Worm (Caenorhabditis elegans) whole organism, L4 larva: ENCODE results near the gene iars-1.

Source experiments
- F49E8.2 ChIP-seq: sonication (generic microtip); optimal IDR thresholded peaks from 2 replicates; lab custom pipeline; 2016; ENCODE audit warnings: missing compliant biosample characterization, mild to moderate bottlenecking, missing genetic modification characterization, borderline replicate concordance
- R02D3.7 ChIP-seq: fragments of 150-350 bp; sonication (generic microtip); optimal IDR thresholded peaks from 3 replicates; lab custom pipeline; 2014; ENCODE audit warnings: missing biosample characterization, missing genetic modification characterization
- ZK337.2 ChIP-seq: fragments of 200-800 bp; sonication (Bioruptor generic); IDR thresholded peaks from 2 replicates; pipeline ENCODE4 v1.3.6; 2022; ENCODE audit warnings: missing genetic modification reagents, missing genetic modification characterization, missing compliant biosample characterization
- aha-1 ChIP-seq: fragments of 150-350 bp; peaks from one replicate; lab custom pipeline; 2014; ENCODE audit warnings: missing biosample characterization, missing genetic modification characterization
- ama-1 ChIP-seq: fragments of 150-350 bp; optimal IDR thresholded peaks from 2 replicates; lab custom pipeline; 2014; ENCODE audit warnings: inconsistent platforms, mixed read lengths
- cey-2 ChIP-seq: sonication (generic microtip); optimal IDR thresholded peaks from 3 replicates; lab custom pipeline; 2017; ENCODE audit warnings: missing genetic modification characterization, mild to moderate bottlenecking, missing compliant biosample characterization, antibody characterized with exemption, borderline replicate concordance; ENCODE audit not compliant: insufficient read depth
- daf-12 ChIP-seq: fragments of 150-350 bp; optimal IDR thresholded peaks from 2 replicates; lab custom pipeline; 2014; ENCODE audit warnings: missing biosample characterization, missing genetic modification reagents, missing genetic modification characterization
- daf-16 ChIP-seq, 3 experiments: sonication (generic microtip); optimal IDR thresholded peaks; 2 replicates each; lab custom pipeline; 2016 to 2017; ENCODE audit warnings: missing genetic modification characterization in 3 of 3, missing genetic modification reagents in 3 of 3, mild to moderate bottlenecking in 2 of 3, missing compliant biosample characterization in 2 of 3, missing biosample characterization in 1 of 3, moderate library complexity in 1 of 3
- dmd-8 ChIP-seq: fragments of 200-800 bp; sonication (Bioruptor generic); IDR thresholded peaks from 2 replicates; pipeline ENCODE4 v1.3.6; 2022; ENCODE audit warnings: missing genetic modification characterization, missing compliant biosample characterization
- dpl-1 ChIP-seq: fragments of 150-350 bp; optimal IDR thresholded peaks from 2 replicates; lab custom pipeline; 2014; ENCODE audit warnings: missing biosample characterization, missing genetic modification reagents, missing genetic modification characterization
- egl-43 ChIP-seq: fragments of 200-800 bp; sonication (Bioruptor generic); IDR thresholded peaks from 2 replicates; pipeline ENCODE4 v1.3.6; 2022; ENCODE audit warnings: missing genetic modification reagents, missing genetic modification characterization, missing compliant biosample characterization
- fkh-10 ChIP-seq: fragments of 150-350 bp; optimal IDR thresholded peaks from 2 replicates; lab custom pipeline; 2014; ENCODE audit warnings: missing biosample characterization, missing genetic modification reagents, missing genetic modification characterization
- gei-8 ChIP-seq: fragments of 200-800 bp; sonication (Bioruptor generic); optimal IDR thresholded peaks from 2 replicates; lab custom pipeline; 2018; ENCODE audit warnings: mild to moderate bottlenecking, missing genetic modification characterization, missing compliant biosample characterization
- hif-1 ChIP-seq, 2 experiments: sonication (generic microtip); optimal IDR thresholded peaks; 2 replicates each; lab custom pipeline; 2016 to 2017; ENCODE audit warnings: missing compliant biosample characterization in 2 of 2, missing genetic modification characterization in 2 of 2, missing genetic modification reagents in 2 of 2, missing genotype in 2 of 2, mild to moderate bottlenecking in 1 of 2
- hlh-11 ChIP-seq: fragments of 200-800 bp; sonication (Bioruptor generic); optimal IDR thresholded peaks from 2 replicates; lab custom pipeline; 2018; ENCODE audit warnings: mild to moderate bottlenecking, missing genetic modification characterization, missing compliant biosample characterization
- lim-7 ChIP-seq: fragments of 200-800 bp; sonication (Bioruptor generic); IDR thresholded peaks from 2 replicates; pipeline ENCODE4 v1.3.6; 2022; ENCODE audit warnings: missing genetic modification characterization, missing compliant biosample characterization
- lin-1 ChIP-seq: fragments of 200-800 bp; sonication (Bioruptor generic); IDR thresholded peaks from 2 replicates; pipeline ENCODE4 v1.3.6; 2022; ENCODE audit warnings: missing genetic modification reagents, missing genetic modification characterization, missing compliant biosample characterization
- lin-29 ChIP-seq: fragments of 200-800 bp; sonication (Bioruptor generic); IDR thresholded peaks from 2 replicates; pipeline ENCODE4 v1.3.6; 2022; ENCODE audit warnings: missing genetic modification reagents, missing genetic modification characterization, missing compliant biosample characterization
- lin-38 ChIP-seq: fragments of 200-800 bp; sonication (Bioruptor generic); IDR thresholded peaks from 2 replicates; pipeline ENCODE4 v1.3.6; 2022; ENCODE audit warnings: missing genetic modification reagents, missing genetic modification characterization, missing compliant biosample characterization
- lir-3 ChIP-seq: sonication (generic microtip); optimal IDR thresholded peaks from 2 replicates; lab custom pipeline; 2016; ENCODE audit warnings: mild to moderate bottlenecking, missing genetic modification characterization, missing compliant biosample characterization
- lsy-2 ChIP-seq, 2 experiments: fragments of 150-350 bp in 1 of 2; sonication (generic microtip) in 1 of 2; optimal IDR thresholded peaks; 2 replicates each; lab custom pipeline; 2014 to 2017; ENCODE audit warnings: missing biosample characterization in 2 of 2, missing genetic modification characterization in 2 of 2
- madf-9 ChIP-seq: fragments of 200-800 bp; sonication (Bioruptor generic); conservative IDR thresholded peaks from 2 replicates; pipeline ENCODE4 v1.3.6; 2022; ENCODE audit warnings: missing genetic modification reagents, missing genetic modification characterization, missing compliant biosample characterization
- mdl-1 ChIP-seq, 2 experiments: fragments of 150-350 bp in 1 of 2; sonication (generic microtip) in 1 of 2; optimal IDR thresholded peaks; 2 replicates each; lab custom pipeline; 2014 to 2017; ENCODE audit warnings: missing biosample characterization in 2 of 2, missing genetic modification characterization in 2 of 2
- mdt-29 ChIP-seq: fragments of 200-800 bp; sonication (Bioruptor generic); IDR thresholded peaks from 2 replicates; pipeline ENCODE4 v1.3.6; 2022; ENCODE audit warnings: missing genetic modification reagents, missing genetic modification characterization, missing compliant biosample characterization
- mxl-2 ChIP-seq: fragments of 200-800 bp; sonication (Bioruptor generic); conservative IDR thresholded peaks from 2 replicates; pipeline ENCODE4 v1.3.6; 2022; ENCODE audit warnings: missing genetic modification reagents, missing genetic modification characterization, missing compliant biosample characterization
- mxl-3 ChIP-seq: fragments of 200-800 bp; sonication (Bioruptor generic); optimal IDR thresholded peaks from 2 replicates; lab custom pipeline; 2018; ENCODE audit warnings: mild to moderate bottlenecking, missing genetic modification characterization, missing compliant biosample characterization
- nhr-11 ChIP-seq: fragments of 150-350 bp; optimal IDR thresholded peaks from 2 replicates; lab custom pipeline; 2014; ENCODE audit warnings: missing biosample characterization, missing genetic modification characterization
- nhr-237 ChIP-seq: sonication (generic microtip); optimal IDR thresholded peaks from 2 replicates; lab custom pipeline; 2017; ENCODE audit warnings: missing biosample characterization, missing genetic modification characterization
- nhr-28 ChIP-seq: fragments of 150-350 bp; optimal IDR thresholded peaks from 2 replicates; lab custom pipeline; 2014; ENCODE audit warnings: missing biosample characterization, missing genetic modification characterization
- nhr-41 ChIP-seq: fragments of 200-800 bp; sonication (Bioruptor generic); IDR thresholded peaks from 2 replicates; pipeline ENCODE4 v1.3.6; 2022; ENCODE audit warnings: missing genetic modification reagents, missing genetic modification characterization, missing compliant biosample characterization
- nhr-48 ChIP-seq: sonication (generic microtip); optimal IDR thresholded peaks from 2 replicates; lab custom pipeline; 2016; ENCODE audit warnings: mild to moderate bottlenecking, missing genetic modification characterization, missing compliant biosample characterization
- nhr-6 ChIP-seq: fragments of 150-350 bp; optimal IDR thresholded peaks from 2 replicates; lab custom pipeline; 2014; ENCODE audit warnings: missing biosample characterization, missing genetic modification characterization
- nhr-77 ChIP-seq: fragments of 150-350 bp; optimal IDR thresholded peaks from 2 replicates; lab custom pipeline; 2014; ENCODE audit warnings: missing biosample characterization, missing genetic modification characterization
- pha-4 ChIP-seq, 2 experiments: fragments of 150-350 bp in 1 of 2; fragments of 200-800 bp in 1 of 2; sonication (Bioruptor generic) in 1 of 2; IDR thresholded peaks in 1 of 2; optimal IDR thresholded peaks in 1 of 2; 2 replicates each; pipeline versions ENCODE4 v1.3.6 to Lab custom; 2014 to 2022; ENCODE audit warnings: missing genetic modification characterization in 2 of 2, missing genetic modification reagents in 2 of 2, missing biosample characterization in 1 of 2, missing compliant biosample characterization in 1 of 2
- php-3 ChIP-seq: fragments of 200-800 bp; sonication (Bioruptor generic); IDR thresholded peaks from 2 replicates; pipeline ENCODE4 v1.3.6; 2022; ENCODE audit warnings: missing genetic modification reagents, missing genetic modification characterization, missing compliant biosample characterization
- rbr-2 ChIP-seq: sonication (generic microtip); optimal IDR thresholded peaks from 2 replicates; lab custom pipeline; 2016; ENCODE audit warnings: missing genotype, missing genetic modification characterization, missing compliant biosample characterization
- saeg-2 ChIP-seq: fragments of 200-800 bp; sonication (Bioruptor generic); IDR thresholded peaks from 2 replicates; pipeline ENCODE4 v1.3.6; 2022; ENCODE audit warnings: missing genetic modification reagents, missing genetic modification characterization, missing compliant biosample characterization
- sdz-12 ChIP-seq: fragments of 200-800 bp; sonication (Bioruptor generic); optimal IDR thresholded peaks from 2 replicates; lab custom pipeline; 2018; ENCODE audit warnings: mild to moderate bottlenecking, missing genetic modification characterization, missing compliant biosample characterization
- set-16 ChIP-seq: fragments of 200-800 bp; sonication (Bioruptor generic); IDR thresholded peaks from 2 replicates; pipeline ENCODE4 v1.3.6; 2022; ENCODE audit warnings: missing genetic modification reagents, missing genetic modification characterization, missing compliant biosample characterization
- snpc-1.2 ChIP-seq: fragments of 200-800 bp; sonication (Bioruptor generic); IDR thresholded peaks from 2 replicates; pipeline ENCODE4 v1.3.6; 2022; ENCODE audit warnings: missing genetic modification reagents, missing genetic modification characterization, missing compliant biosample characterization
- spr-1 ChIP-seq: sonication (generic microtip); optimal IDR thresholded peaks from 2 replicates; lab custom pipeline; 2016; ENCODE audit warnings: mild to moderate bottlenecking, missing genetic modification characterization, missing compliant biosample characterization
- tra-1 ChIP-seq: fragments of 200-800 bp; sonication (Bioruptor generic); IDR thresholded peaks from 2 replicates; pipeline ENCODE4 v1.3.6; 2022; ENCODE audit warnings: missing genetic modification reagents, missing genetic modification characterization, missing compliant biosample characterization
- unc-62 ChIP-seq, 3 experiments: fragments of 150-350 bp in 1 of 3; sonication (generic microtip); optimal IDR thresholded peaks in 2 of 3; peaks in 1 of 3; 1 replicate in 1 of 3; 2 replicates in 2 of 3; lab custom pipeline; 2014 to 2017; ENCODE audit warnings: missing biosample characterization in 3 of 3, missing genetic modification characterization in 3 of 3, missing genetic modification reagents in 3 of 3, missing genotype in 1 of 3
- vab-7 ChIP-seq: fragments of 200-800 bp; sonication (Bioruptor generic); IDR thresholded peaks from 2 replicates; pipeline ENCODE4 v1.3.6; 2022; ENCODE audit warnings: missing genetic modification reagents, missing genetic modification characterization, missing compliant biosample characterization
- zag-1 ChIP-seq: fragments of 150-350 bp; optimal IDR thresholded peaks from 2 replicates; lab custom pipeline; 2014; ENCODE audit warnings: missing biosample characterization, missing genetic modification characterization
- zip-11 ChIP-seq: fragments of 200-800 bp; sonication (Bioruptor generic); IDR thresholded peaks from 2 replicates; pipeline ENCODE4 v1.3.6; 2022; ENCODE audit warnings: missing genetic modification characterization, missing compliant biosample characterization
- ztf-11 ChIP-seq: fragments of 150-350 bp; optimal IDR thresholded peaks from 2 replicates; lab custom pipeline; 2014; ENCODE audit warnings: missing biosample characterization, missing genetic modification characterization

iars-1 gene

DNA sequence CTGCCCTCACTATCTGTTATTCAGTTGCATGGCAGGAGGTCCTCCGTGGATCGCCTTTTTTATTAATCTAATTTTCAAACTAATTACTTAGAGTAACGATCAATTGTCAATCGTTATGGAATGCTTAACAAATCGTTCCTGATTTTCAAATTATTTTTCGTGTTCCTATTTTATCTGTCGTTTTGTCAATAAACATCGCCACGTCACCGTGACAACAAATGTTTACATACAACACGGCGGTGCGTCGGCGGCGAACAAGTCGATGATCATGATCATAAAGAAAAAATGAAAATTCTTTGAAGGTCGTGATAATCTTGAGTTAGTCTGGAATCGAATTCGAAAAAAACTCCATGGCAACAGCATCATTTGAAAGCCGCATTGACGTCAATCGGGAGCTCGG, 22.9 kb upstream of the iars-1 start:
- TF ChIP-seq lin-29 (GFP tag; lab: Robert Waterston, UW): no peak
- no peak for TF ChIP-seq dmd-8
- TF ChIP-seq vab-7 (GFP tag; lab: Robert Waterston, UW): no peak
- TF ChIP-seq nhr-6 (tag; lab: Kevin White, UChicago): no peak
- no peak for TF ChIP-seq lir-3 (tag; lab: Kevin White, UChicago)
- TF ChIP-seq R02D3.7 (tag; lab: Kevin White, UChicago): no peak
- no peak for TF ChIP-seq php-3 (GFP tag; lab: Robert Waterston, UW)
- TF ChIP-seq mxl-3 (GFP tag; lab: Kevin White, UChicago): no peak
- no peak for TF ChIP-seq lsy-2 (tag; optimal IDR thresholded peaks at IDR 0.05; lab: Kevin White, UChicago)
- no peak for TF ChIP-seq lin-38 (GFP tag; lab: Robert Waterston, UW)
- TF ChIP-seq snpc-1.2 (GFP tag; lab: Robert Waterston, UW): no peak
- TF ChIP-seq pha-4 (GFP tag; IDR thresholded peaks at IDR 0.05; lab: Robert Waterston, UW): no peak
- peak; percentile 56 for TF ChIP-seq pha-4 (tag; optimal IDR thresholded peaks at IDR 0.05; lab: Kevin White, UChicago)
- TF ChIP-seq nhr-48 (tag; lab: Kevin White, UChicago): no peak
- TF ChIP-seq aha-1 (tag; lab: Kevin White, UChicago): peak; percentile 25
- no peak for TF ChIP-seq spr-1 (tag; lab: Kevin White, UChicago)
- no peak for TF ChIP-seq madf-9

ce11 chrIV:10345990-10346389, 22.4 kb upstream of the iars-1 start:
- TF ChIP-seq sdz-12 (GFP tag; lab: Kevin White, UChicago): no peak
- no peak for TF ChIP-seq nhr-48 (tag; lab: Kevin White, UChicago)
- no peak for TF ChIP-seq lim-7
- no peak for TF ChIP-seq cey-2
- peak; percentile 26 for TF ChIP-seq nhr-11 (tag; lab: Kevin White, UChicago)
- peak in 1 of 2 experiments; percentile 19 for TF ChIP-seq hif-1 (tag; optimal IDR thresholded peaks at IDR 0.05; lab: Kevin White, UChicago)
- TF ChIP-seq nhr-77 (tag; lab: Kevin White, UChicago): peak; percentile 21
- TF ChIP-seq ztf-11 (tag; lab: Kevin White, UChicago): no peak
- TF ChIP-seq dpl-1 (GFP tag; lab: Kevin White, UChicago): no peak
- no peak for TF ChIP-seq dmd-8
- no peak for TF ChIP-seq set-16 (GFP tag; lab: Robert Waterston, UW)
- TF ChIP-seq unc-62 (GFP tag; optimal IDR thresholded peaks at IDR 0.05 in 1 of 2; lab: Kevin White, UChicago): peak in 1 of 2 experiments; percentile 62
- TF ChIP-seq unc-62 (tag; optimal IDR thresholded peaks at IDR 0.05; lab: Kevin White, UChicago): no peak
- no peak for TF ChIP-seq daf-12 (tag; lab: Kevin White, UChicago)
- peak; percentile 34 for TF ChIP-seq ama-1 (lab: Kevin White, UChicago)
- no peak for TF ChIP-seq tra-1 (GFP tag; lab: Robert Waterston, UW)
- no peak for TF ChIP-seq lin-1
- no peak for TF ChIP-seq zip-11 (GFP tag; lab: Robert Waterston, UW)
- TF ChIP-seq nhr-237: no peak
- TF ChIP-seq php-3 (GFP tag; lab: Robert Waterston, UW): no peak
- peak in 1 of 2 experiments; percentile 2 for TF ChIP-seq mdl-1 (tag; optimal IDR thresholded peaks at IDR 0.05; lab: Kevin White, UChicago)
- no peak for TF ChIP-seq fkh-10 (GFP tag; lab: Kevin White, UChicago)
- TF ChIP-seq mxl-2 (GFP tag; lab: Robert Waterston, UW): no peak
- TF ChIP-seq mdt-29 (GFP tag; lab: Robert Waterston, UW): no peak
- no peak for TF ChIP-seq gei-8
- peak; percentile 67 for TF ChIP-seq hlh-11 (tag; lab: Kevin White, UChicago)
- peak in 1 of 2 experiments; percentile 26 for TF ChIP-seq daf-16 (GFP tag; optimal IDR thresholded peaks at IDR 0.05; lab: Kevin White, UChicago)
- TF ChIP-seq daf-16 (tag; optimal IDR thresholded peaks at IDR 0.05; lab: Kevin White, UChicago): peak; percentile 11
- TF ChIP-seq zag-1 (tag; lab: Kevin White, UChicago): no peak
- TF ChIP-seq nhr-41: no peak
- peak; percentile 45 for TF ChIP-seq nhr-28 (tag; lab: Kevin White, UChicago)
- TF ChIP-seq rbr-2: peak; percentile 44
- no peak for TF ChIP-seq lin-38 (GFP tag; lab: Robert Waterston, UW)
- TF ChIP-seq saeg-2 (GFP tag; lab: Robert Waterston, UW): no peak
- TF ChIP-seq F49E8.2: no peak
- TF ChIP-seq lsy-2 (tag; optimal IDR thresholded peaks at IDR 0.05; lab: Kevin White, UChicago): peak in 1 of 2 experiments; percentile 57
- TF ChIP-seq snpc-1.2 (GFP tag; lab: Robert Waterston, UW): no peak
- no peak for TF ChIP-seq vab-7 (GFP tag; lab: Robert Waterston, UW)
- TF ChIP-seq ZK337.2 (GFP tag; lab: Robert Waterston, UW): no peak
- no peak for TF ChIP-seq egl-43 (GFP tag; lab: Robert Waterston, UW)
